Fruit fly (Drosophila melanogaster) whole organism, embryonic: ENCODE results near the gene Rab9D.
A peak's percentile ranks its signal among the peaks of the same experiment; 100 is the strongest.

ENCODE experiments used
- Bdp1 ChIP-seq: fragments of 200-800 bp; sonication (Bioruptor generic); optimal IDR thresholded peaks from 3 replicates; lab custom pipeline; 2016; ENCODE audit warnings: missing biosample characterization, missing genetic modification characterization
- Blimp-1 ChIP-seq: fragments of 200-800 bp; sonication (Bioruptor generic); optimal IDR thresholded peaks from 3 replicates; lab custom pipeline; 2018; ENCODE audit warnings: missing biosample characterization, missing genetic modification characterization, mild to moderate bottlenecking, moderate library complexity, missing genetic modification reagents
- BtbVII ChIP-seq: fragments of 200-800 bp; sonication (Bioruptor generic); optimal IDR thresholded peaks from 3 replicates; lab custom pipeline; 2017; ENCODE audit warnings: missing biosample characterization, mild to moderate bottlenecking, missing genetic modification characterization
- CG10274 ChIP-seq: fragments of 200-800 bp; sonication (Bioruptor generic); optimal IDR thresholded peaks from 3 replicates; lab custom pipeline; 2017; ENCODE audit warnings: missing biosample characterization, mild to moderate bottlenecking, missing genetic modification characterization
- CG10959 ChIP-seq: fragments of 200-800 bp; sonication (Bioruptor generic); IDR thresholded peaks from 2 replicates; pipeline ENCODE4 v1.3.6; 2022; ENCODE audit warnings: missing biosample characterization, missing genetic modification characterization
- CG11504 ChIP-seq: fragments of 200-800 bp; sonication (Bioruptor generic); optimal IDR thresholded peaks from 3 replicates; lab custom pipeline; 2019; ENCODE audit warnings: missing biosample characterization, mild to moderate bottlenecking, missing genetic modification characterization, moderate library complexity
- CG13123 ChIP-seq: fragments of 200-800 bp; sonication (Bioruptor generic); optimal IDR thresholded peaks from 2 replicates; lab custom pipeline; 2016; ENCODE audit warnings: missing biosample characterization, missing genetic modification characterization
- CG13424 ChIP-seq: fragments of 200-800 bp; sonication (Bioruptor generic); optimal IDR thresholded peaks from 2 replicates; lab custom pipeline; 2019; ENCODE audit warnings: missing biosample characterization, mild to moderate bottlenecking, missing genetic modification characterization, moderate library complexity
- CG13894 ChIP-seq: fragments of 200-800 bp; sonication (Bioruptor generic); optimal IDR thresholded peaks from 3 replicates; lab custom pipeline; 2018; ENCODE audit warnings: missing biosample characterization, mild to moderate bottlenecking, missing genetic modification characterization, moderate library complexity
- CG15269 ChIP-seq: fragments of 200-800 bp; sonication (Bioruptor generic); optimal IDR thresholded peaks from 2 replicates; lab custom pipeline; 2018; ENCODE audit warnings: missing biosample characterization, mild to moderate bottlenecking, missing genetic modification characterization, moderate library complexity
- CG16815 ChIP-seq: fragments of 200-800 bp; sonication (Bioruptor generic); optimal IDR thresholded peaks from 3 replicates; lab custom pipeline; 2017; ENCODE audit warnings: missing biosample characterization, mild to moderate bottlenecking, missing genetic modification characterization
- CG2129 ChIP-seq: fragments of 200-800 bp; sonication (Bioruptor generic); IDR thresholded peaks from 2 replicates; pipeline ENCODE4 v1.3.6; 2022; ENCODE audit warnings: missing biosample characterization, missing genetic modification characterization; ENCODE audit not compliant: partially characterized antibody
- CG30020 ChIP-seq: fragments of 200-800 bp; optimal IDR thresholded peaks from 2 replicates; lab custom pipeline; 2019; ENCODE audit warnings: missing biosample characterization, mild to moderate bottlenecking, missing genetic modification characterization, moderate library complexity
- CG3726 ChIP-seq: fragments of 200-800 bp; sonication (Bioruptor generic); IDR thresholded peaks from 3 replicates; pipeline ENCODE4, ENCODE4 v1.3.6; 2022; ENCODE audit warnings: missing biosample characterization, missing genetic modification characterization
- CG42726 ChIP-seq: fragments of 200-800 bp; sonication (Bioruptor generic); IDR thresholded peaks from 2 replicates; pipeline ENCODE4 v1.3.6; 2022; ENCODE audit warnings: missing biosample characterization, missing genetic modification characterization; ENCODE audit not compliant: partially characterized antibody
- CG4282 ChIP-seq: fragments of 200-800 bp; sonication (Bioruptor generic); optimal IDR thresholded peaks from 2 replicates; lab custom pipeline; 2016; ENCODE audit warnings: missing biosample characterization, missing genetic modification characterization
- CG43689 ChIP-seq: fragments of 200-800 bp; sonication (Bioruptor generic); IDR thresholded peaks from 2 replicates; pipeline ENCODE4 v1.3.6; 2022; ENCODE audit warnings: missing biosample characterization, missing genetic modification characterization
- CG6683 ChIP-seq: fragments of 200-800 bp; sonication (Bioruptor generic); optimal IDR thresholded peaks from 2 replicates; lab custom pipeline; 2017; ENCODE audit warnings: missing biosample characterization, mild to moderate bottlenecking, missing genetic modification characterization, missing genetic modification reagents
- CG9876 ChIP-seq: fragments of 200-800 bp; sonication (Bioruptor generic); optimal IDR thresholded peaks from 2 replicates; lab custom pipeline; 2016; ENCODE audit warnings: missing biosample characterization, missing genetic modification characterization
- CHES-1-like ChIP-seq: fragments of 200-800 bp; sonication (Bioruptor generic); optimal IDR thresholded peaks from 2 replicates; lab custom pipeline; 2016; ENCODE audit warnings: missing biosample characterization, missing genetic modification characterization
- Chrac-16 ChIP-seq: fragments of 200-800 bp; sonication (Bioruptor generic); optimal IDR thresholded peaks from 3 replicates; lab custom pipeline; 2016; ENCODE audit warnings: missing biosample characterization, missing genetic modification characterization
- Dfd ChIP-seq, 2 experiments: fragments of >200 bp; optimal IDR thresholded peaks; 2 replicates each; lab custom pipeline; 2017; ENCODE audit warnings: missing biosample characterization in 2 of 2, missing genetic modification characterization in 2 of 2
- Dip2 ChIP-seq: fragments of 200-800 bp; sonication (Bioruptor generic); IDR thresholded peaks from 2 replicates; pipeline ENCODE4 v1.3.6; 2022; ENCODE audit warnings: missing biosample characterization, missing genetic modification characterization
- Dll ChIP-seq: fragments of 200-800 bp; sonication (Bioruptor generic); IDR thresholded peaks from 4 replicates; pipeline ENCODE4 v1.3.6; 2022; ENCODE audit warnings: missing biosample characterization, missing genetic modification characterization; ENCODE audit not compliant: partially characterized antibody
- Doc3 ChIP-seq: fragments of 200-800 bp; sonication (Bioruptor generic); IDR thresholded peaks from 3 replicates; pipeline ENCODE4 v1.3.6; 2022; ENCODE audit warnings: missing biosample characterization, missing genetic modification characterization; ENCODE audit not compliant: partially characterized antibody
- GATAe ChIP-seq: fragments of 200-800 bp; sonication (Bioruptor generic); conservative IDR thresholded peaks from 2 replicates; pipeline ENCODE4 v1.3.6; 2022; ENCODE audit warnings: missing biosample characterization, missing genetic modification characterization
- H2.0 ChIP-seq: fragments of 200-800 bp; sonication (Bioruptor generic); IDR thresholded peaks from 2 replicates; pipeline ENCODE4 v1.3.6; 2022; ENCODE audit warnings: missing biosample characterization, missing genetic modification characterization
- Hr78 ChIP-seq, 2 experiments: fragments of 200-800 bp in 1 of 2; fragments of >200 bp in 1 of 2; sonication (Bioruptor generic) in 1 of 2; optimal IDR thresholded peaks; 2 replicates each; lab custom pipeline; 2017 to 2019; ENCODE audit warnings: missing biosample characterization in 2 of 2, missing genetic modification characterization in 2 of 2, mild to moderate bottlenecking in 1 of 2, moderate library complexity in 1 of 2
- Six4 ChIP-seq: fragments of 200-800 bp; sonication (Bioruptor generic); optimal IDR thresholded peaks from 2 replicates; lab custom pipeline; 2016; ENCODE audit warnings: missing biosample characterization, missing genetic modification characterization
- TFAM ChIP-seq: fragments of 200-800 bp; sonication (Bioruptor generic); optimal IDR thresholded peaks from 2 replicates; lab custom pipeline; 2017; ENCODE audit warnings: missing biosample characterization, missing genetic modification characterization, inconsistent platforms
- al ChIP-seq: fragments of 200-800 bp; sonication (Bioruptor generic); IDR thresholded peaks from 2 replicates; pipeline ENCODE4 v1.3.6; 2022; ENCODE audit warnings: missing biosample characterization, missing genetic modification characterization
- bcd ChIP-seq: fragments of 200-800 bp; sonication (Bioruptor generic); optimal IDR thresholded peaks from 2 replicates; lab custom pipeline; 2017; ENCODE audit warnings: missing biosample characterization, mild to moderate bottlenecking, missing genetic modification characterization
- cad ChIP-seq: fragments of >200 bp; optimal IDR thresholded peaks from 2 replicates; lab custom pipeline; 2017; ENCODE audit warnings: missing biosample characterization, missing genetic modification characterization
- chn ChIP-seq: fragments of 200-800 bp; sonication (Bioruptor generic); optimal IDR thresholded peaks from 2 replicates; lab custom pipeline; 2016; ENCODE audit warnings: missing biosample characterization, missing genetic modification characterization
- ems ChIP-seq: fragments of 200-800 bp; sonication (Bioruptor generic); optimal IDR thresholded peaks from 3 replicates; lab custom pipeline; 2016; ENCODE audit warnings: missing biosample characterization, missing genetic modification characterization
- esg ChIP-seq: fragments of 200-800 bp; sonication (Bioruptor generic); conservative IDR thresholded peaks from 2 replicates; pipeline ENCODE4 v1.3.6; 2022; ENCODE audit warnings: missing biosample characterization, missing genetic modification characterization
- exex ChIP-seq: fragments of 200-800 bp; sonication (Bioruptor generic); optimal IDR thresholded peaks from 4 replicates; lab custom pipeline; 2018; ENCODE audit warnings: missing biosample characterization, mild to moderate bottlenecking, missing genetic modification characterization, moderate library complexity
- fd102C ChIP-seq: fragments of 200-800 bp; sonication (Bioruptor generic); optimal IDR thresholded peaks from 2 replicates; lab custom pipeline; 2018; ENCODE audit warnings: missing biosample characterization, mild to moderate bottlenecking, missing genetic modification characterization, moderate library complexity
- fu2 ChIP-seq: fragments of 200-800 bp; sonication (Bioruptor generic); optimal IDR thresholded peaks from 2 replicates; lab custom pipeline; 2016; ENCODE audit warnings: missing biosample characterization, missing genetic modification characterization
- hth ChIP-seq: fragments of >200 bp; optimal IDR thresholded peaks from 2 replicates; lab custom pipeline; 2017; ENCODE audit warnings: inconsistent platforms
- ind ChIP-seq: fragments of 200-800 bp; sonication (Bioruptor generic); optimal IDR thresholded peaks from 3 replicates; lab custom pipeline; 2016; ENCODE audit warnings: missing biosample characterization, missing genetic modification characterization
- jigr1 ChIP-seq: fragments of 200-800 bp; sonication (Bioruptor generic); IDR thresholded peaks from 3 replicates; pipeline ENCODE4 v1.3.6; 2022; ENCODE audit warnings: missing biosample characterization, missing genetic modification characterization
- kni ChIP-seq: fragments of 200-800 bp; sonication (Bioruptor generic); optimal IDR thresholded peaks from 3 replicates; lab custom pipeline; 2017; ENCODE audit warnings: mild to moderate bottlenecking, missing biosample characterization, missing genetic modification reagents, missing genetic modification characterization
- knrl ChIP-seq: fragments of 200-800 bp; sonication (Bioruptor generic); IDR thresholded peaks from 3 replicates; pipeline ENCODE4 v1.3.6; 2022; ENCODE audit warnings: missing biosample characterization, missing genetic modification characterization; ENCODE audit not compliant: partially characterized antibody
- lab ChIP-seq: fragments of 200-800 bp; sonication (Bioruptor generic); optimal IDR thresholded peaks from 3 replicates; lab custom pipeline; 2017; ENCODE audit warnings: missing biosample characterization, missing genetic modification characterization, mild to moderate bottlenecking, moderate library complexity, missing genetic modification reagents
- nau ChIP-seq: fragments of 200-800 bp; sonication (Bioruptor generic); optimal IDR thresholded peaks from 3 replicates; lab custom pipeline; 2017; ENCODE audit warnings: missing biosample characterization, mild to moderate bottlenecking, missing genetic modification characterization, missing genetic modification reagents
- nom ChIP-seq: fragments of 200-800 bp; sonication (Bioruptor generic); optimal IDR thresholded peaks from 2 replicates; lab custom pipeline; 2017; ENCODE audit warnings: missing biosample characterization, missing genetic modification characterization, mild to moderate bottlenecking, moderate library complexity, missing genetic modification reagents
- sug ChIP-seq: fragments of 200-800 bp; optimal IDR thresholded peaks from 2 replicates; lab custom pipeline; 2019; ENCODE audit warnings: missing biosample characterization, mild to moderate bottlenecking, missing genetic modification characterization, moderate library complexity
- tap ChIP-seq: fragments of 200-800 bp; optimal IDR thresholded peaks from 3 replicates; lab custom pipeline; 2019; ENCODE audit warnings: missing biosample characterization, mild to moderate bottlenecking, missing genetic modification characterization, moderate library complexity
- zen ChIP-seq: fragments of 200-800 bp; sonication (Bioruptor generic); optimal IDR thresholded peaks from 3 replicates; lab custom pipeline; 2018; ENCODE audit warnings: missing biosample characterization, mild to moderate bottlenecking, missing genetic modification characterization, moderate library complexity

Gene Rab9D

DNA sequence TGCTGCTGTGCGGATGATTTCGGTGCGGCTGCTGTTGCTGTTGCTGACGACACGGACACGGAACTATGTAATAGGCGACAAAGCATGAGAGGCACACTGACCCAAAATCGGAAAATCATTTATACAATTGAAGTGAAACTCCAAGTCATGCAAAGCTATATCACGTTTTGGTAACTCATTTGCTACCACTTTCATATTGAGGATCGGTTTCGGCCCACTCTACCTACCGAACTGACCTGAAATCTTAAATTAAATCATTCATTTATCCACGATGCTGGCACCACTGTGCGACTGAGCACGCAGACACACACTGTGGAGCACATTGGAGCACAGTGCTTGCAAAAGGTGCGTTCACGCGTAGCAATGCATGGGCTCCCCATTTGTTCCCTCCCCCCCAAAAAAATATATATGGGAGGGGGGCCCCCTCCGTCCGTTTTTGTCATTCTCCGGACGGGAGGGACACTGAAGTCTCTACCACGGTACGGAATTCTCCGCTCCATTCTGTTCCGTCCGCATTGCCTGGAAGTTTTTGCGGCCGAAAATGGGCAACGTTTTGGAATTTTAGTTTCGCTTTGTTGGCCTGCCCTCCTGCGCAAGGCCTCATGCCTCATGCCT, 18.6 kb upstream of the Rab9D start (continued):
- TF ChIP-seq Dll (GFP tag; lab: Robert Waterston, UW): no peak
- peak; percentile 60 for TF ChIP-seq ind
- peak; percentile 42 for TF ChIP-seq bcd (GFP tag; lab: Kevin White, UChicago)
- TF ChIP-seq CHES-1-like (GFP tag; lab: Kevin White, UChicago): peak; percentile 12
- TF ChIP-seq Dip2 (GFP tag; lab: Robert Waterston, UW): no peak
- TF ChIP-seq CG43689 (GFP tag; lab: Robert Waterston, UW): no peak
- no peak for TF ChIP-seq CG2129 (GFP tag; lab: Robert Waterston, UW)
- no peak for TF ChIP-seq CG10959 (GFP tag; lab: Robert Waterston, UW)
- no peak for TF ChIP-seq zen (tag; lab: Kevin White, UChicago)
- TF ChIP-seq kni (GFP tag; lab: Kevin White, UChicago): no peak
- TF ChIP-seq lab: peak; percentile 75
- peak; percentile 24 for TF ChIP-seq chn (GFP tag; lab: Kevin White, UChicago)
- TF ChIP-seq esg (GFP tag; lab: Robert Waterston, UW): peak; percentile 61
- no peak for TF ChIP-seq CG42726
- no peak for TF ChIP-seq fu2 (GFP tag; lab: Kevin White, UChicago)
- TF ChIP-seq CG9876 (GFP tag; lab: Kevin White, UChicago): no peak
- no peak for TF ChIP-seq CG16815
- TF ChIP-seq ems: peak; percentile 12
- TF ChIP-seq nom (GFP tag; lab: Kevin White, UChicago): peak; percentile 37
- TF ChIP-seq CG15269 (tag; lab: Kevin White, UChicago): peak; percentile 58
- TF ChIP-seq CG4282: no peak
- TF ChIP-seq jigr1 (GFP tag; lab: Robert Waterston, UW): no peak
- peak; percentile 20 for TF ChIP-seq Chrac-16 (GFP tag; lab: Kevin White, UChicago)
- no peak for TF ChIP-seq hth (lab: Kevin White, UChicago)
- TF ChIP-seq knrl (GFP tag; lab: Robert Waterston, UW): no peak
- TF ChIP-seq Bdp1 (GFP tag; lab: Kevin White, UChicago): no peak
- no peak for TF ChIP-seq CG6683 (GFP tag; lab: Kevin White, UChicago)
- TF ChIP-seq CG13123 (GFP tag; lab: Kevin White, UChicago): no peak
- no peak for TF ChIP-seq Hr78 (GFP tag; optimal IDR thresholded peaks at IDR 0.05; lab: Kevin White, UChicago)
- no peak for TF ChIP-seq sug
- TF ChIP-seq CG3726 (GFP tag; lab: Robert Waterston, UW): no peak
- TF ChIP-seq cad (GFP tag; lab: Kevin White, UChicago): no peak
- TF ChIP-seq CG30020: no peak
- no peak for TF ChIP-seq GATAe (GFP tag; lab: Robert Waterston, UW)
- TF ChIP-seq Six4 (GFP tag; lab: Kevin White, UChicago): peak; percentile 36
- TF ChIP-seq Doc3 (GFP tag; lab: Robert Waterston, UW): no peak
- TF ChIP-seq exex: no peak
- peak; percentile 32 for TF ChIP-seq tap (tag; lab: Kevin White, UChicago)
- no peak for TF ChIP-seq CG13894 (tag; lab: Kevin White, UChicago)
- peak; percentile 56 for TF ChIP-seq Blimp-1
- peak; percentile 74 for TF ChIP-seq CG11504 (tag; lab: Kevin White, UChicago)
- peak; percentile 30 for TF ChIP-seq BtbVII
- peak; percentile 36 for TF ChIP-seq CG13424 (tag; lab: Kevin White, UChicago)
- TF ChIP-seq nau (GFP tag; lab: Kevin White, UChicago): peak; percentile 52
- TF ChIP-seq TFAM (GFP tag; lab: Kevin White, UChicago): no peak
- TF ChIP-seq al (GFP tag; lab: Robert Waterston, UW): 0 out of 2 replicates have a peak, but pooled peaks have one; percentile 15
- TF ChIP-seq H2.0: 0 out of 2 replicates have a peak, but pooled peaks have one; percentile 19
- TF ChIP-seq Dfd (GFP tag; optimal IDR thresholded peaks at IDR 0.05; lab: Kevin White, UChicago): no peak
- TF ChIP-seq fd102C (GFP tag; lab: Kevin White, UChicago): no peak
- no peak for TF ChIP-seq CG10274 (GFP tag; lab: Kevin White, UChicago)
